Fruit fly (Drosophila melanogaster) whole organism, prepupa: Measurements from ENCODE around the gene Rtca.
A peak's percentile ranks its signal among the peaks of the same experiment; 100 is the strongest.

Experiments used
- Blimp-1 ChIP-seq: fragments of 200-800 bp; sonication (Bioruptor generic); optimal IDR thresholded peaks from 3 replicates; lab custom pipeline; 2017; ENCODE audit warnings: missing biosample characterization, missing genetic modification characterization, mild to moderate bottlenecking, moderate library complexity, missing genetic modification reagents
- CG10631 ChIP-seq: fragments of 200-800 bp; sonication (Bioruptor generic); optimal IDR thresholded peaks from 2 replicates; lab custom pipeline; 2016; ENCODE audit warnings: missing biosample characterization, missing genetic modification characterization
- CG10669 ChIP-seq: fragments of 200-800 bp; sonication (Bioruptor generic); optimal IDR thresholded peaks from 3 replicates; lab custom pipeline; 2018; ENCODE audit warnings: missing biosample characterization, mild to moderate bottlenecking, missing genetic modification characterization, moderate library complexity
- CG11294 ChIP-seq: fragments of 200-800 bp; sonication (Bioruptor generic); IDR thresholded peaks from 2 replicates; pipeline ENCODE4 v1.3.6; 2022; ENCODE audit warnings: missing biosample characterization, missing genetic modification characterization
- CG11762 ChIP-seq: fragments of 200-800 bp; sonication (Bioruptor generic); optimal IDR thresholded peaks from 3 replicates; lab custom pipeline; 2016; ENCODE audit warnings: missing biosample characterization, missing genetic modification characterization; ENCODE audit not compliant: insufficient read depth
- CG15336 ChIP-seq: fragments of 200-800 bp; sonication (Bioruptor generic); IDR thresholded peaks from 2 replicates; pipeline ENCODE4 v1.3.6; 2022; ENCODE audit warnings: missing biosample characterization, missing genetic modification characterization
- CG1621 ChIP-seq: fragments of 200-800 bp; sonication (Bioruptor generic); optimal IDR thresholded peaks from 3 replicates; lab custom pipeline; 2018; ENCODE audit warnings: missing biosample characterization, mild to moderate bottlenecking, missing genetic modification characterization
- CG16779 ChIP-seq: fragments of 200-800 bp; sonication (Bioruptor generic); optimal IDR thresholded peaks from 3 replicates; lab custom pipeline; 2017; ENCODE audit warnings: missing biosample characterization, mild to moderate bottlenecking, missing genetic modification characterization
- CG3032 ChIP-seq: fragments of 200-800 bp; optimal IDR thresholded peaks from 2 replicates; lab custom pipeline; 2019; ENCODE audit warnings: missing biosample characterization, mild to moderate bottlenecking, missing genetic modification characterization, moderate library complexity
- CG31627 ChIP-seq: fragments of 200-800 bp; sonication (Bioruptor generic); optimal IDR thresholded peaks from 3 replicates; lab custom pipeline; 2016; ENCODE audit warnings: missing biosample characterization, missing genetic modification characterization
- CG34406 ChIP-seq: fragments of 200-800 bp; sonication (Bioruptor generic); optimal IDR thresholded peaks from 3 replicates; lab custom pipeline; 2016; ENCODE audit warnings: missing biosample characterization, missing genetic modification characterization
- CG3919 ChIP-seq: fragments of 200-800 bp; sonication (Bioruptor generic); optimal IDR thresholded peaks from 3 replicates; lab custom pipeline; 2016; ENCODE audit warnings: missing biosample characterization, missing genetic modification characterization
- CG4318 ChIP-seq: fragments of 200-800 bp; sonication (Bioruptor generic); optimal IDR thresholded peaks from 3 replicates; lab custom pipeline; 2017; ENCODE audit warnings: missing biosample characterization, mild to moderate bottlenecking, missing genetic modification characterization
- CG6163 ChIP-seq: fragments of 200-800 bp; sonication (Bioruptor generic); IDR thresholded peaks from 3 replicates; pipeline ENCODE4 v1.3.6; 2022; ENCODE audit warnings: missing biosample characterization, missing genetic modification characterization
- CG6276 ChIP-seq: fragments of 200-800 bp; sonication (Bioruptor generic); optimal IDR thresholded peaks from 2 replicates; lab custom pipeline; 2017; ENCODE audit warnings: missing biosample characterization, mild to moderate bottlenecking, missing genetic modification characterization
- CG6792 ChIP-seq: fragments of 200-800 bp; sonication (Bioruptor generic); optimal IDR thresholded peaks from 3 replicates; lab custom pipeline; 2016; ENCODE audit warnings: missing biosample characterization, missing genetic modification characterization
- CG6808 ChIP-seq: fragments of 200-800 bp; sonication (Bioruptor generic); optimal IDR thresholded peaks from 3 replicates; lab custom pipeline; 2017; ENCODE audit warnings: missing biosample characterization, missing genetic modification characterization, mild to moderate bottlenecking, moderate library complexity, missing genetic modification reagents
- CG7368 ChIP-seq: fragments of 200-800 bp; sonication (Bioruptor generic); optimal IDR thresholded peaks from 3 replicates; lab custom pipeline; 2016; ENCODE audit warnings: missing biosample characterization, missing genetic modification characterization
- CG8119 ChIP-seq: fragments of 200-800 bp; sonication (Bioruptor generic); IDR thresholded peaks from 3 replicates; pipeline ENCODE4 v1.3.6; 2022; ENCODE audit warnings: missing biosample characterization, missing genetic modification characterization
- CG8632 ChIP-seq: fragments of 200-800 bp; sonication (Bioruptor generic); optimal IDR thresholded peaks from 3 replicates; lab custom pipeline; 2016; ENCODE audit warnings: missing biosample characterization, missing genetic modification characterization
- Eip75B ChIP-seq: fragments of 200-800 bp; sonication (Bioruptor generic); optimal IDR thresholded peaks from 3 replicates; lab custom pipeline; 2016; ENCODE audit warnings: missing biosample characterization, missing genetic modification characterization
- Eip78C ChIP-seq: fragments of 200-800 bp; sonication (Bioruptor generic); peaks from one replicate; lab custom pipeline; 2016; ENCODE audit warnings: missing biosample characterization, missing genetic modification characterization
- Eip93F ChIP-seq: fragments of 200-800 bp; sonication (Bioruptor generic); optimal IDR thresholded peaks from 2 replicates; lab custom pipeline; 2016; ENCODE audit warnings: missing biosample characterization, mild to moderate bottlenecking, missing genetic modification characterization
- Ets21C ChIP-seq: fragments of 200-800 bp; sonication (Bioruptor generic); optimal IDR thresholded peaks from 3 replicates; lab custom pipeline; 2016; ENCODE audit warnings: missing biosample characterization, missing genetic modification characterization
- Ets96B ChIP-seq: fragments of 200-800 bp; optimal IDR thresholded peaks from 2 replicates; lab custom pipeline; 2019; ENCODE audit warnings: missing biosample characterization, mild to moderate bottlenecking, missing genetic modification characterization, moderate library complexity
- Gug ChIP-seq: fragments of 200-800 bp; sonication (Bioruptor generic); IDR thresholded peaks from 2 replicates; pipeline ENCODE4 v1.3.6; 2022; ENCODE audit warnings: missing biosample characterization, missing genetic modification characterization
- Hr38 ChIP-seq: sonication (Bioruptor generic); optimal IDR thresholded peaks from 2 replicates; lab custom pipeline; 2016; ENCODE audit warnings: missing biosample characterization, missing genetic modification characterization
- Hr39 ChIP-seq: fragments of 200-800 bp; sonication (Bioruptor generic); optimal IDR thresholded peaks from 2 replicates; lab custom pipeline; 2016; ENCODE audit warnings: missing biosample characterization, missing genetic modification characterization
- Hr4 ChIP-seq: fragments of 200-800 bp; sonication (Bioruptor generic); optimal IDR thresholded peaks from 3 replicates; lab custom pipeline; 2016; ENCODE audit warnings: missing biosample characterization, missing genetic modification characterization
- Lpt ChIP-seq: fragments of 200-800 bp; sonication (Bioruptor generic); optimal IDR thresholded peaks from 3 replicates; lab custom pipeline; 2016; ENCODE audit warnings: missing biosample characterization, missing genetic modification characterization
- Met ChIP-seq: fragments of 200-800 bp; sonication (Bioruptor generic); optimal IDR thresholded peaks from 3 replicates; lab custom pipeline; 2016; ENCODE audit warnings: missing biosample characterization, missing genetic modification characterization
- OdsH ChIP-seq: fragments of 200-800 bp; sonication (Bioruptor generic); optimal IDR thresholded peaks from 3 replicates; lab custom pipeline; 2016; ENCODE audit warnings: missing biosample characterization, missing genetic modification characterization
- Sox102F ChIP-seq: fragments of 200-800 bp; sonication (Bioruptor generic); optimal IDR thresholded peaks from 2 replicates; lab custom pipeline; 2016; ENCODE audit warnings: missing biosample characterization, mild to moderate bottlenecking, missing genetic modification characterization
- Sox14 ChIP-seq: fragments of 200-800 bp; sonication (Bioruptor generic); optimal IDR thresholded peaks from 3 replicates; lab custom pipeline; 2016; ENCODE audit warnings: missing biosample characterization, missing genetic modification characterization
- Sox15 ChIP-seq: fragments of 200-800 bp; sonication (Bioruptor generic); optimal IDR thresholded peaks from 3 replicates; lab custom pipeline; 2016; ENCODE audit warnings: missing biosample characterization, missing genetic modification characterization
- achi ChIP-seq: fragments of 200-800 bp; sonication (Bioruptor generic); optimal IDR thresholded peaks from 3 replicates; lab custom pipeline; 2016; ENCODE audit warnings: missing biosample characterization, missing genetic modification characterization
- acj6 ChIP-seq: fragments of 200-800 bp; sonication (Bioruptor generic); optimal IDR thresholded peaks from 3 replicates; lab custom pipeline; 2016; ENCODE audit warnings: missing biosample characterization, missing genetic modification characterization
- cyc ChIP-seq: fragments of 200-800 bp; sonication (Bioruptor generic); optimal IDR thresholded peaks from 3 replicates; lab custom pipeline; 2016; ENCODE audit warnings: missing biosample characterization, missing genetic modification characterization
- dac ChIP-seq: fragments of 200-800 bp; sonication (Bioruptor generic); optimal IDR thresholded peaks from 2 replicates; lab custom pipeline; 2017; ENCODE audit warnings: missing biosample characterization, mild to moderate bottlenecking, missing genetic modification characterization
- dsx ChIP-seq: fragments of 200-800 bp; optimal IDR thresholded peaks from 3 replicates; lab custom pipeline; 2019; ENCODE audit warnings: missing biosample characterization, mild to moderate bottlenecking, missing genetic modification characterization, moderate library complexity; ENCODE audit not compliant: poor library complexity, severe bottlenecking
- esn ChIP-seq: fragments of 200-800 bp; sonication (Bioruptor generic); optimal IDR thresholded peaks from 2 replicates; lab custom pipeline; 2016; ENCODE audit warnings: missing biosample characterization, mild to moderate bottlenecking, missing genetic modification characterization, moderate library complexity
- fd59A ChIP-seq: fragments of 200-800 bp; sonication (Bioruptor generic); optimal IDR thresholded peaks from 2 replicates; lab custom pipeline; 2017; ENCODE audit warnings: missing biosample characterization, mild to moderate bottlenecking, missing genetic modification characterization, missing genetic modification reagents
- fd85E ChIP-seq: fragments of 200-800 bp; sonication (Bioruptor generic); optimal IDR thresholded peaks from 3 replicates; lab custom pipeline; 2016; ENCODE audit warnings: missing biosample characterization, missing genetic modification characterization
- fkh ChIP-seq: fragments of 200-800 bp; sonication (Bioruptor generic); optimal IDR thresholded peaks from 3 replicates; lab custom pipeline; 2017; ENCODE audit warnings: missing biosample characterization, mild to moderate bottlenecking, missing genetic modification characterization, moderate library complexity
- lz ChIP-seq: fragments of 200-800 bp; sonication (Bioruptor generic); optimal IDR thresholded peaks from 3 replicates; lab custom pipeline; 2016; ENCODE audit warnings: missing biosample characterization, missing genetic modification characterization
- pdm3 ChIP-seq: fragments of 200-800 bp; sonication (Bioruptor generic); optimal IDR thresholded peaks from 3 replicates; lab custom pipeline; 2016; ENCODE audit warnings: missing biosample characterization, missing genetic modification characterization
- spab ChIP-seq: fragments of 200-800 bp; sonication (Bioruptor generic); optimal IDR thresholded peaks from 2 replicates; lab custom pipeline; 2017; ENCODE audit warnings: missing biosample characterization, mild to moderate bottlenecking, missing genetic modification characterization, missing genetic modification reagents
- ss ChIP-seq, 2 experiments: fragments of 200-800 bp; sonication (Bioruptor generic); optimal IDR thresholded peaks; 2 replicates in 1 of 2; 3 replicates in 1 of 2; lab custom pipeline; 2017 to 2018; ENCODE audit warnings: mild to moderate bottlenecking in 2 of 2, missing biosample characterization in 2 of 2, missing genetic modification characterization in 2 of 2, moderate library complexity in 1 of 2
- svp ChIP-seq: fragments of 200-800 bp; sonication (Bioruptor generic); peaks from one replicate; lab custom pipeline; 2016; ENCODE audit warnings: missing biosample characterization, missing genetic modification characterization
- topi ChIP-seq: fragments of 200-800 bp; sonication (Bioruptor generic); optimal IDR thresholded peaks from 3 replicates; lab custom pipeline; 2016; ENCODE audit warnings: missing biosample characterization, missing genetic modification characterization
- vri ChIP-seq: fragments of 200-800 bp; sonication (Bioruptor generic); optimal IDR thresholded peaks from 3 replicates; lab custom pipeline; 2016; ENCODE audit warnings: missing biosample characterization, mild to moderate bottlenecking, missing genetic modification characterization

Gene Rtca

dm6 chrX:2094072-2094761 is 22.0 kb downstream of the Rtca start, which contains the start of gene csw:
Gene csw, plus strand, starts transcription at chrX:2094234.
- TF ChIP-seq dac (GFP tag; lab: Kevin White, UChicago) (peak; percentile 31), CG3919 (peak; percentile 61), CG11762 (GFP tag; lab: Kevin White, UChicago) (peak; percentile 69), Hr38 (GFP tag; lab: Kevin White, UChicago) (no peak), fd59A (GFP tag; lab: Kevin White, UChicago) (peak; percentile 68), pdm3 (peak; percentile 57), CG16779 (tag; lab: Kevin White, UChicago) (peak; percentile 96), Sox14 (GFP tag; lab: Kevin White, UChicago) (peak; percentile 43), Ets96B (tag; lab: Kevin White, UChicago) (peak; percentile 89), Sox15 (GFP tag; lab: Kevin White, UChicago) (peak; percentile 2), Ets21C (GFP tag; lab: Kevin White, UChicago) (peak; percentile 5), lz (GFP tag; lab: Kevin White, UChicago) (peak; percentile 28), esn (GFP tag; lab: Kevin White, UChicago) (peak; percentile 30), CG10669 (peak; percentile 92), CG10631 (GFP tag; lab: Kevin White, UChicago) (no peak), Met (GFP tag; lab: Kevin White, UChicago) (peak; percentile 37), CG6792 (GFP tag; lab: Kevin White, UChicago) (peak; percentile 43), acj6 (GFP tag; lab: Kevin White, UChicago) (no peak), vri (no peak), fd85E (GFP tag; lab: Kevin White, UChicago) (peak; percentile 27), Sox102F (GFP tag; lab: Kevin White, UChicago) (peak; percentile 17), CG31627 (GFP tag; lab: Kevin White, UChicago) (peak; percentile 38), Hr4 (GFP tag; lab: Kevin White, UChicago) (no peak), Eip75B (GFP tag; lab: Kevin White, UChicago) (peak; percentile 63), CG7368 (peak; percentile 67), CG3032 (peak; percentile 87), Hr39 (GFP tag; lab: Kevin White, UChicago) (peak; percentile 37), CG4318 (GFP tag; lab: Kevin White, UChicago) (peak; percentile 20), CG6808 (GFP tag; lab: Kevin White, UChicago) (peak; percentile 93), OdsH (peak; percentile 23), Blimp-1 (GFP tag; lab: Kevin White, UChicago) (no peak), CG6163 (GFP tag; lab: Robert Waterston, UW) (peak; percentile 95), svp (GFP tag; lab: Kevin White, UChicago) (peak; percentile 46), Lpt (GFP tag; lab: Kevin White, UChicago) (peak; percentile 75), Eip93F (no peak), CG6276 (GFP tag; lab: Kevin White, UChicago) (peak; percentile 92), CG11294 (no peak), cyc (GFP tag; lab: Kevin White, UChicago) (no peak), CG8632 (peak; percentile 44), Gug (peak; percentile 54), CG15336 (GFP tag; lab: Robert Waterston, UW) (peak; percentile 88), dsx (GFP tag; lab: Kevin White, UChicago) (peak; percentile 93), Eip78C (GFP tag; lab: Kevin White, UChicago) (peak; percentile 92), CG34406 (GFP tag; lab: Kevin White, UChicago) (peak; percentile 54), fkh (GFP tag; lab: Kevin White, UChicago) (peak; percentile 57), achi (peak; percentile 28), ss (GFP tag; optimal IDR thresholded peaks at IDR 0.05; lab: Kevin White, UChicago) (peak; percentile 98 to 99), CG8119 (GFP tag; lab: Robert Waterston, UW) (peak; percentile 86), CG1621 (tag; lab: Kevin White, UChicago) (peak; percentile 93), spab (GFP tag; lab: Kevin White, UChicago) (peak; percentile 88), topi (GFP tag; lab: Kevin White, UChicago) (peak; percentile 51)
